Fruit fly (Drosophila melanogaster) whole organism, embryonic: ENCODE measurements around the gene Oatp33Eb.

ENCODE experiments used
- Adf1 ChIP-seq: fragments of 200-800 bp; sonication (Bioruptor generic); IDR thresholded peaks from 2 replicates; pipeline ENCODE4 v1.3.6; 2022; ENCODE audit warnings: missing biosample characterization, missing genetic modification characterization
- Antp ChIP-seq: fragments of 200-800 bp; sonication (Bioruptor generic); optimal IDR thresholded peaks from 3 replicates; lab custom pipeline; 2016; ENCODE audit warnings: missing biosample characterization, missing genetic modification characterization
- CG10543 ChIP-seq: fragments of 200-800 bp; sonication (Bioruptor generic); optimal IDR thresholded peaks from 3 replicates; lab custom pipeline; 2017; ENCODE audit warnings: missing biosample characterization, mild to moderate bottlenecking, missing genetic modification characterization, moderate library complexity
- CG10565 ChIP-seq: fragments of 200-800 bp; sonication (Bioruptor generic); optimal IDR thresholded peaks from 3 replicates; lab custom pipeline; 2016; ENCODE audit warnings: missing biosample characterization, mild to moderate bottlenecking, missing genetic modification characterization
- CG10979 ChIP-seq: fragments of 200-800 bp; sonication (Bioruptor generic); optimal IDR thresholded peaks from 2 replicates; lab custom pipeline; 2018; ENCODE audit warnings: missing biosample characterization, mild to moderate bottlenecking, missing genetic modification characterization, moderate library complexity
- CG11560 ChIP-seq: fragments of 200-800 bp; sonication (Bioruptor generic); IDR thresholded peaks from 3 replicates; pipeline ENCODE4 v1.3.6; 2022; ENCODE audit warnings: missing biosample characterization, missing genetic modification characterization
- CG12942 ChIP-seq: fragments of 200-800 bp; sonication (Bioruptor generic); optimal IDR thresholded peaks from 3 replicates; lab custom pipeline; 2016; ENCODE audit warnings: missing biosample characterization, missing genetic modification characterization
- CG13624 ChIP-seq: fragments of 200-800 bp; sonication (Bioruptor generic); optimal IDR thresholded peaks from 2 replicates; lab custom pipeline; 2016; ENCODE audit warnings: missing biosample characterization, missing genetic modification characterization
- CG2116 ChIP-seq: fragments of 200-800 bp; sonication (Bioruptor generic); optimal IDR thresholded peaks from 3 replicates; lab custom pipeline; 2018; ENCODE audit warnings: missing biosample characterization, mild to moderate bottlenecking, missing genetic modification characterization
- CG32772 ChIP-seq: fragments of 200-800 bp; sonication (Bioruptor generic); IDR thresholded peaks from 2 replicates; pipeline ENCODE4 v1.3.6; 2022; ENCODE audit warnings: missing biosample characterization, missing genetic modification characterization
- CG3281 ChIP-seq: fragments of 200-800 bp; sonication (Bioruptor generic); optimal IDR thresholded peaks from 3 replicates; lab custom pipeline; 2017; ENCODE audit warnings: missing biosample characterization, mild to moderate bottlenecking, missing genetic modification characterization
- CG33213 ChIP-seq: fragments of 200-800 bp; sonication (Bioruptor generic); optimal IDR thresholded peaks from 3 replicates; lab custom pipeline; 2016; ENCODE audit warnings: missing biosample characterization, missing genetic modification characterization
- CG33557 ChIP-seq: fragments of 200-800 bp; sonication (Bioruptor generic); optimal IDR thresholded peaks from 2 replicates; lab custom pipeline; 2019; ENCODE audit warnings: missing biosample characterization, mild to moderate bottlenecking, missing genetic modification characterization, moderate library complexity
- CG3838 ChIP-seq: fragments of 200-800 bp; sonication (Bioruptor generic); optimal IDR thresholded peaks from 3 replicates; lab custom pipeline; 2016; ENCODE audit warnings: missing biosample characterization, missing genetic modification characterization
- CG4360 ChIP-seq: fragments of 200-800 bp; sonication (Bioruptor generic); IDR thresholded peaks from 2 replicates; pipeline ENCODE4 v1.3.6; 2022; ENCODE audit warnings: missing biosample characterization, missing genetic modification characterization
- CG4404 ChIP-seq: fragments of 200-800 bp; sonication (Bioruptor generic); IDR thresholded peaks from 2 replicates; pipeline ENCODE4 v1.3.6; 2022; ENCODE audit warnings: missing biosample characterization, missing genetic modification characterization
- CG4820 ChIP-seq: fragments of 200-800 bp; sonication (Bioruptor generic); optimal IDR thresholded peaks from 3 replicates; lab custom pipeline; 2016; ENCODE audit warnings: missing biosample characterization, missing genetic modification characterization
- CG6689 ChIP-seq: fragments of 200-800 bp; sonication (Bioruptor generic); IDR thresholded peaks from 2 replicates; pipeline ENCODE4 v1.3.6; 2022; ENCODE audit warnings: missing biosample characterization, missing genetic modification characterization
- CG8944 ChIP-seq: fragments of 200-800 bp; sonication (Bioruptor generic); optimal IDR thresholded peaks from 3 replicates; lab custom pipeline; 2016; ENCODE audit warnings: missing biosample characterization, missing genetic modification characterization
- CG9437 ChIP-seq: fragments of 200-800 bp; sonication (Bioruptor generic); optimal IDR thresholded peaks from 2 replicates; lab custom pipeline; 2018; ENCODE audit warnings: missing biosample characterization, mild to moderate bottlenecking, missing genetic modification characterization
- CG9609 ChIP-seq: fragments of 200-800 bp; sonication (Bioruptor generic); optimal IDR thresholded peaks from 3 replicates; lab custom pipeline; 2016; ENCODE audit warnings: missing biosample characterization, missing genetic modification characterization
- CG9932 ChIP-seq: fragments of 200-800 bp; sonication (Bioruptor generic); IDR thresholded peaks from 2 replicates; pipeline ENCODE4 v1.3.6; 2022; ENCODE audit warnings: missing biosample characterization, missing genetic modification characterization
- Dfd ChIP-seq, 2 experiments: fragments of >200 bp; optimal IDR thresholded peaks; 2 replicates each; lab custom pipeline; 2017; ENCODE audit warnings: missing biosample characterization in 2 of 2, missing genetic modification characterization in 2 of 2
- Doc2 ChIP-seq: fragments of 200-800 bp; sonication (Bioruptor generic); IDR thresholded peaks from 2 replicates; pipeline ENCODE4 v1.3.6; 2022; ENCODE audit warnings: missing biosample characterization, missing genetic modification characterization
- Drgx ChIP-seq: fragments of 200-800 bp; sonication (Bioruptor generic); IDR thresholded peaks from 2 replicates; pipeline ENCODE4 v1.3.6; 2022; ENCODE audit warnings: missing biosample characterization, missing genetic modification characterization
- HmgZ ChIP-seq: fragments of 200-800 bp; sonication (Bioruptor generic); optimal IDR thresholded peaks from 2 replicates; lab custom pipeline; 2018; ENCODE audit warnings: missing biosample characterization, mild to moderate bottlenecking, missing genetic modification characterization
- Opbp ChIP-seq: fragments of 200-800 bp; sonication (Bioruptor generic); IDR thresholded peaks from 3 replicates; pipeline ENCODE4 v1.3.6; 2022; ENCODE audit warnings: missing biosample characterization, missing genetic modification characterization; ENCODE audit not compliant: partially characterized antibody
- Optix ChIP-seq: fragments of 200-800 bp; sonication (Bioruptor generic); IDR thresholded peaks from 3 replicates; pipeline ENCODE4 v1.3.6; 2022; ENCODE audit warnings: missing biosample characterization, missing genetic modification characterization
- PHDP ChIP-seq: fragments of 200-800 bp; sonication (Bioruptor generic); optimal IDR thresholded peaks from 3 replicates; lab custom pipeline; 2018; ENCODE audit warnings: missing biosample characterization, mild to moderate bottlenecking, missing genetic modification characterization, moderate library complexity
- Stat92E ChIP-seq, 3 experiments: fragments of >200 bp in 2 of 3; fragments of 200-800 bp in 1 of 3; sonication (Bioruptor generic) in 1 of 3; optimal IDR thresholded peaks; 2 replicates each; lab custom pipeline; 2017 to 2019; ENCODE audit warnings: missing biosample characterization in 3 of 3, missing genetic modification characterization in 3 of 3, mild to moderate bottlenecking in 1 of 3, moderate library complexity in 1 of 3
- YL-1 ChIP-seq: fragments of 200-800 bp; sonication (Bioruptor generic); optimal IDR thresholded peaks from 3 replicates; lab custom pipeline; 2017; ENCODE audit warnings: missing biosample characterization, mild to moderate bottlenecking, missing genetic modification characterization
- al ChIP-seq: fragments of 200-800 bp; sonication (Bioruptor generic); IDR thresholded peaks from 2 replicates; pipeline ENCODE4 v1.3.6; 2022; ENCODE audit warnings: missing biosample characterization, missing genetic modification characterization
- ara ChIP-seq: fragments of 200-800 bp; sonication (Bioruptor generic); IDR thresholded peaks from 2 replicates; pipeline ENCODE4 v1.3.6; 2022; ENCODE audit warnings: missing biosample characterization, missing genetic modification characterization
- croc ChIP-seq: fragments of 200-800 bp; sonication (Bioruptor generic); conservative IDR thresholded peaks from 3 replicates; pipeline ENCODE4 v1.3.6; 2022; ENCODE audit warnings: missing biosample characterization, missing genetic modification characterization
- eve ChIP-seq, 2 experiments: fragments of >200 bp; optimal IDR thresholded peaks; 2 replicates each; lab custom pipeline; 2017; ENCODE audit warnings: missing biosample characterization in 2 of 2, missing genetic modification characterization in 2 of 2
- gcm ChIP-seq: fragments of 200-800 bp; sonication (Bioruptor generic); optimal IDR thresholded peaks from 2 replicates; lab custom pipeline; 2019; ENCODE audit warnings: missing biosample characterization, mild to moderate bottlenecking, missing genetic modification characterization, moderate library complexity
- ind ChIP-seq: fragments of 200-800 bp; sonication (Bioruptor generic); optimal IDR thresholded peaks from 3 replicates; lab custom pipeline; 2016; ENCODE audit warnings: missing biosample characterization, missing genetic modification characterization
- insv ChIP-seq, 2 experiments: fragments of 200-800 bp; sonication (Bioruptor generic); optimal IDR thresholded peaks; 3 replicates each; lab custom pipeline; 2016 to 2018; ENCODE audit warnings: missing biosample characterization in 2 of 2, missing genetic modification characterization in 2 of 2
- kay ChIP-seq: fragments of 200-800 bp; sonication (Bioruptor generic); optimal IDR thresholded peaks from 2 replicates; lab custom pipeline; 2016; ENCODE audit warnings: missing biosample characterization, missing genetic modification characterization
- otp ChIP-seq: fragments of 200-800 bp; sonication (Bioruptor generic); IDR thresholded peaks from 3 replicates; pipeline ENCODE4, ENCODE4 v1.3.6; 2022; ENCODE audit warnings: missing biosample characterization, missing genetic modification characterization
- pnt ChIP-seq: fragments of 200-800 bp; sonication (Bioruptor generic); optimal IDR thresholded peaks from 3 replicates; lab custom pipeline; 2016; ENCODE audit warnings: missing biosample characterization, missing genetic modification characterization
- repo ChIP-seq: fragments of 200-800 bp; sonication (Bioruptor generic); optimal IDR thresholded peaks from 2 replicates; lab custom pipeline; 2016; ENCODE audit warnings: missing biosample characterization, missing genetic modification characterization
- schlank ChIP-seq: fragments of 200-800 bp; sonication (Bioruptor generic); optimal IDR thresholded peaks from 2 replicates; lab custom pipeline; 2018; ENCODE audit warnings: missing biosample characterization, mild to moderate bottlenecking, missing genetic modification characterization
- seq ChIP-seq: fragments of 200-800 bp; sonication (Bioruptor generic); IDR thresholded peaks from 2 replicates; pipeline ENCODE4 v1.3.6; 2022; ENCODE audit warnings: missing biosample characterization, missing genetic modification characterization
- so ChIP-seq: fragments of 200-800 bp; sonication (Bioruptor generic); IDR thresholded peaks from 3 replicates; pipeline ENCODE4 v1.3.6; 2022; ENCODE audit warnings: missing biosample characterization, missing genetic modification characterization
- tap ChIP-seq: fragments of 200-800 bp; optimal IDR thresholded peaks from 3 replicates; lab custom pipeline; 2019; ENCODE audit warnings: missing biosample characterization, mild to moderate bottlenecking, missing genetic modification characterization, moderate library complexity
- toy ChIP-seq: fragments of 200-800 bp; sonication (Bioruptor generic); IDR thresholded peaks from 2 replicates; pipeline ENCODE4 v1.3.6; 2022; ENCODE audit warnings: missing biosample characterization, missing genetic modification characterization
- tup ChIP-seq: fragments of 200-800 bp; sonication (Bioruptor generic); optimal IDR thresholded peaks from 2 replicates; lab custom pipeline; 2016; ENCODE audit warnings: missing biosample characterization, mild to moderate bottlenecking, missing genetic modification characterization, moderate library complexity

The Oatp33Eb gene

dm6 chr2L:12497283-12498265 lies 49.3 kb downstream of the Oatp33Eb start, which contains the start of gene t-cup (continued):
- 0 out of 2 replicates have a peak, but pooled peaks have one; percentile 28 for TF ChIP-seq CG32772 (GFP tag; lab: Robert Waterston, UW)
- TF ChIP-seq CG9437 (GFP tag; lab: Kevin White, UChicago), result peak; percentile 23
- peak; percentile 45; the same call in 1 of the 2 replicates for TF ChIP-seq CG6689 (GFP tag; lab: Robert Waterston, UW)
- peak; percentile 74 for TF ChIP-seq CG33213
- TF ChIP-seq pnt (GFP tag; lab: Kevin White, UChicago), result peak; percentile 12
- peak; percentile 66 for TF ChIP-seq Adf1 (GFP tag; lab: Robert Waterston, UW)
- TF ChIP-seq CG11560, result no peak
- TF ChIP-seq eve (GFP tag; optimal IDR thresholded peaks at IDR 0.05; lab: Kevin White, UChicago), result peak in 1 of 2 experiments; percentile 33
- TF ChIP-seq toy (GFP tag; lab: Robert Waterston, UW), result no peak
- peak; percentile 58 for TF ChIP-seq gcm
- peak; percentile 92 for TF ChIP-seq HmgZ (tag; lab: Kevin White, UChicago)
- peak; percentile 29 for TF ChIP-seq CG9609 (GFP tag; lab: Kevin White, UChicago)
- peak; percentile 60 for TF ChIP-seq schlank (tag; lab: Kevin White, UChicago)
- no peak for TF ChIP-seq CG9932 (GFP tag; lab: Robert Waterston, UW)
- TF ChIP-seq croc, result no peak
- TF ChIP-seq Antp (GFP tag; lab: Kevin White, UChicago), result no peak
- TF ChIP-seq CG8944 (GFP tag; lab: Kevin White, UChicago), result peak; percentile 35
- no peak for TF ChIP-seq ind (GFP tag; lab: Kevin White, UChicago)
- peak; percentile 63 for TF ChIP-seq CG33557 (GFP tag; lab: Kevin White, UChicago)
- no peak for TF ChIP-seq Dfd (GFP tag; optimal IDR thresholded peaks at IDR 0.05; lab: Kevin White, UChicago)
- TF ChIP-seq otp (GFP tag; lab: Robert Waterston, UW), result peak; percentile 78; the same call in 2 of the 3 replicates
- peak; percentile 30 for TF ChIP-seq CG10979 (tag; lab: Kevin White, UChicago)
- peak; percentile 85; the same call in 1 of the 2 replicates for TF ChIP-seq seq (GFP tag; lab: Robert Waterston, UW)
- peak; percentile 85 for TF ChIP-seq PHDP
- TF ChIP-seq CG10565 (GFP tag; lab: Kevin White, UChicago), result no peak
- TF ChIP-seq CG4820, result peak; percentile 40
- peak; percentile 43 for TF ChIP-seq CG12942 (GFP tag; lab: Kevin White, UChicago)
- TF ChIP-seq CG10543 (GFP tag; lab: Kevin White, UChicago), result peak; percentile 95
- no peak for TF ChIP-seq CG4404 (GFP tag; lab: Robert Waterston, UW)
- TF ChIP-seq tup, result peak; percentile 28
- peak; percentile 86 for TF ChIP-seq CG3281 (GFP tag; lab: Kevin White, UChicago)
- TF ChIP-seq CG3838 (GFP tag; lab: Kevin White, UChicago), result peak; percentile 81
- no peak for TF ChIP-seq Doc2 (GFP tag; lab: Robert Waterston, UW)
- TF ChIP-seq Optix (GFP tag; lab: Robert Waterston, UW), result no peak; the same call in 2 of the 3 replicates
- TF ChIP-seq Stat92E (GFP tag; optimal IDR thresholded peaks at IDR 0.05; lab: Kevin White, UChicago), result no peak
- peak; percentile 20 for TF ChIP-seq repo (GFP tag; lab: Kevin White, UChicago)
- peak; percentile 72 for TF ChIP-seq YL-1 (GFP tag; lab: Kevin White, UChicago)
- TF ChIP-seq al, result no peak
- no peak for TF ChIP-seq Opbp (GFP tag; lab: Robert Waterston, UW)
- TF ChIP-seq CG4360 (GFP tag; lab: Robert Waterston, UW), result peak; percentile 24; the same call in 1 of the 2 replicates
- peak; percentile 72 for TF ChIP-seq CG13624 (GFP tag; lab: Kevin White, UChicago)
- peak; percentile 54 for TF ChIP-seq CG2116 (GFP tag; lab: Kevin White, UChicago)
- TF ChIP-seq so (GFP tag; lab: Robert Waterston, UW), result peak; percentile 74; the same call in 2 of the 3 replicates
- peak; percentile 49; the same call in 1 of the 2 replicates for TF ChIP-seq ara (GFP tag; lab: Robert Waterston, UW)
- peak in 1 of 2 experiments; percentile 48 for TF ChIP-seq insv (GFP tag; optimal IDR thresholded peaks at IDR 0.05; lab: Kevin White, UChicago)
- peak; percentile 75 for TF ChIP-seq tap (tag; lab: Kevin White, UChicago)
- TF ChIP-seq Drgx (GFP tag; lab: Robert Waterston, UW), result no peak
- TF ChIP-seq kay (GFP tag; lab: Kevin White, UChicago), result no peak
